Fruit fly (Drosophila melanogaster): Measurements from ENCODE around the gene CG33493.
A peak's percentile ranks its signal among the peaks of the same experiment; 100 is the strongest.

The CG33493 gene

dm6 chr3L:10681814-10682213 is 11.2 kb downstream of the CG33493 start (continued):
- TF ChIP-seq CG4707 (GFP tag; optimal IDR thresholded peaks at IDR 0.05) = peak; percentile 22
- no peak for TF ChIP-seq CG10462 (GFP tag; optimal IDR thresholded peaks at IDR 0.05)
- TF ChIP-seq croc (GFP tag; conservative IDR thresholded peaks at IDR 0.05) = no peak
- no peak for TF ChIP-seq repo (GFP tag; optimal IDR thresholded peaks at IDR 0.05)
- TF ChIP-seq Dbx (GFP tag; IDR thresholded peaks at IDR 0.05) = peak; percentile 31; the same call in 1 of the 3 replicates
- no peak for TF ChIP-seq CG18476 (GFP tag; optimal IDR thresholded peaks at IDR 0.05)
- peak; percentile 9 for TF ChIP-seq bigmax (GFP tag; optimal IDR thresholded peaks at IDR 0.05)
- no peak for TF ChIP-seq chn (GFP tag; optimal IDR thresholded peaks at IDR 0.05)
- no peak for TF ChIP-seq CG31441 (GFP tag; IDR thresholded peaks at IDR 0.05)
- TF ChIP-seq CG9932 (GFP tag; IDR thresholded peaks at IDR 0.05) = peak; percentile 32; the same call in 1 of the 2 replicates
- TF ChIP-seq Trl (optimal IDR thresholded peaks at IDR 0.05) = peak; percentile 94 to 97
- peak; percentile 61 for TF ChIP-seq Trl (GFP tag; optimal IDR thresholded peaks at IDR 0.05)
- TF ChIP-seq jumu (GFP tag; optimal IDR thresholded peaks at IDR 0.05) = no peak
- no peak for TF ChIP-seq Camta (GFP tag; optimal IDR thresholded peaks at IDR 0.05)
- TF ChIP-seq CG12155 (GFP tag; optimal IDR thresholded peaks at IDR 0.05) = no peak
- peak; percentile 32; the same call in 1 of the 3 replicates for TF ChIP-seq Doc3 (GFP tag; IDR thresholded peaks at IDR 0.05; ENCODE audit: partially characterized antibody)
- peak; percentile 5 for TF ChIP-seq CHES-1-like (GFP tag; optimal IDR thresholded peaks at IDR 0.05)
- no peak for TF ChIP-seq Mrtf (GFP tag; IDR thresholded peaks at IDR 0.05)
- TF ChIP-seq BEAF-32 (GFP tag; optimal IDR thresholded peaks at IDR 0.05) = no peak
- TF ChIP-seq abd-A (tag; optimal IDR thresholded peaks at IDR 0.05) = peak; percentile 3
- no peak for TF ChIP-seq bab2 (GFP tag; optimal IDR thresholded peaks at IDR 0.05)
- TF ChIP-seq insv (GFP tag; optimal IDR thresholded peaks at IDR 0.05) = no peak
- TF ChIP-seq shn (GFP tag; optimal IDR thresholded peaks at IDR 0.05) = no peak
- peak; percentile 10; the same call in 1 of the 2 replicates for TF ChIP-seq ato (GFP tag; IDR thresholded peaks at IDR 0.05; ENCODE audit: partially characterized antibody)
- TF ChIP-seq NC2α (GFP tag; optimal IDR thresholded peaks at IDR 0.05) = no peak
- peak; percentile 3 for TF ChIP-seq B-H2 (GFP tag; optimal IDR thresholded peaks at IDR 0.05)
- TF ChIP-seq CG32532 (GFP tag; IDR thresholded peaks at IDR 0.05) = peak; percentile 76; the same call in 1 of the 2 replicates
- TF ChIP-seq esg (GFP tag; conservative IDR thresholded peaks at IDR 0.05) = no peak
- TF ChIP-seq hbn (GFP tag; IDR thresholded peaks at IDR 0.05; ENCODE audit: partially characterized antibody) = peak; percentile 30; the same call in 1 of the 2 replicates
- no peak for TF ChIP-seq CG14860 (GFP tag; IDR thresholded peaks at IDR 0.05; ENCODE audit: partially characterized antibody)
- TF ChIP-seq Nf-YB (GFP tag; optimal IDR thresholded peaks at IDR 0.05) = no peak
- peak; percentile 54; the same call in 2 of the 4 replicates for TF ChIP-seq Dll (GFP tag; IDR thresholded peaks at IDR 0.05; ENCODE audit: partially characterized antibody)
- TF ChIP-seq jigr1 (GFP tag; IDR thresholded peaks at IDR 0.05) = no peak
- no peak for TF ChIP-seq vfl (GFP tag; optimal IDR thresholded peaks at IDR 0.05)
- peak; percentile 52; the same call in 1 of the 2 replicates for TF ChIP-seq ara (GFP tag; IDR thresholded peaks at IDR 0.05)
- TF ChIP-seq Kr (GFP tag; optimal IDR thresholded peaks at IDR 0.05) = no peak
- no peak for TF ChIP-seq gcm2 (GFP tag; optimal IDR thresholded peaks at IDR 0.05)
- TF ChIP-seq CG12071 (GFP tag; optimal IDR thresholded peaks at IDR 0.05) = no peak
- no peak for TF ChIP-seq gem (tag; optimal IDR thresholded peaks at IDR 0.05)
- TF ChIP-seq emc (GFP tag; optimal IDR thresholded peaks at IDR 0.05) = no peak
- no peak for TF ChIP-seq CG6813 (GFP tag; optimal IDR thresholded peaks at IDR 0.05)
- TF ChIP-seq NK7.1 (GFP tag; optimal IDR thresholded peaks at IDR 0.05) = peak; percentile 19
- TF ChIP-seq HHEX (GFP tag; optimal IDR thresholded peaks at IDR 0.05) = no peak
- no peak for TF ChIP-seq ems (GFP tag; optimal IDR thresholded peaks at IDR 0.05)
- TF ChIP-seq Jarid2 (GFP tag; optimal IDR thresholded peaks at IDR 0.05) = no peak
- TF ChIP-seq pum (GFP tag; optimal IDR thresholded peaks at IDR 0.05) = no peak
- TF ChIP-seq Tbp (GFP tag; optimal IDR thresholded peaks at IDR 0.05) = no peak
- TF ChIP-seq Aef1 (GFP tag; IDR thresholded peaks at IDR 0.05) = peak; percentile 67
- TF ChIP-seq CG14014 (GFP tag; IDR thresholded peaks at IDR 0.05) = 0 out of 2 replicates have a peak, but pooled peaks have one; percentile 12
- peak; percentile 50 for TF ChIP-seq Rfx (GFP tag; IDR thresholded peaks at IDR 0.05)
- TF ChIP-seq Adf1 (GFP tag; IDR thresholded peaks at IDR 0.05) = peak; percentile 64; the same call in 1 of the 2 replicates

All from whole organism, embryonic.